Fruit fly (Drosophila melanogaster) whole organism: ENCODE results near the gene Ret.
A peak's percentile ranks its signal among the peaks of the same experiment; 100 is the strongest.

Experiments used
- CG8478 ChIP-seq: fragments of >200 bp; optimal IDR thresholded peaks from 2 replicates; lab custom pipeline; 2018; ENCODE audit warnings: inconsistent platforms
- Dll ChIP-seq: fragments of >200 bp; optimal IDR thresholded peaks from 2 replicates; lab custom pipeline; 2017
- EcR ChIP-seq, 2 experiments: fragments of >200 bp; optimal IDR thresholded peaks; 2 replicates each; lab custom pipeline; 2017; ENCODE audit warnings: missing biosample characterization in 2 of 2, missing genetic modification characterization in 2 of 2, missing genetic modification reagents in 2 of 2
- pan ChIP-seq: fragments of >200 bp; optimal IDR thresholded peaks from 2 replicates; lab custom pipeline; 2017
- psq ChIP-seq: fragments of >200 bp; optimal IDR thresholded peaks from 2 replicates; lab custom pipeline; 2017
- usp ChIP-seq: fragments of >200 bp; optimal IDR thresholded peaks from 2 replicates; lab custom pipeline; 2017; ENCODE audit warnings: missing biosample characterization, missing genetic modification characterization, mixed read lengths

Ret gene

dm6 chr2L:21163311-21163842 is 35.2 kb downstream of the Ret start, which contains the start of gene Noc2:
Gene Noc2, plus strand, starts transcription at chr2L:21163641.
- TF ChIP-seq EcR (GFP tag; optimal IDR thresholded peaks at IDR 0.05; lab: Kevin White, UChicago): no peak

dm6 chr2L:21162875-21163274 is 35.7 kb downstream of the Ret start, which contains the start of gene Nbr:
Gene Nbr, minus strand, starts transcription at chr2L:21163083.
- TF ChIP-seq pan (lab: Kevin White, UChicago) (no peak), EcR (GFP tag; optimal IDR thresholded peaks at IDR 0.05; lab: Kevin White, UChicago) (no peak), CG8478 (lab: Kevin White, UChicago) (no peak), Dll (lab: Kevin White, UChicago) (no peak), usp (no peak), psq (lab: Kevin White, UChicago) (no peak)

- TF ChIP-seq Dll (lab: Kevin White, UChicago) (no peak), pan (lab: Kevin White, UChicago) (no peak), psq (lab: Kevin White, UChicago) (no peak), CG8478 (lab: Kevin White, UChicago) (no peak), EcR (GFP tag; optimal IDR thresholded peaks at IDR 0.05; lab: Kevin White, UChicago) (no peak)
Measured at dm6 chr2L:21158554-21158953, 40.0 kb downstream of the Ret start, which contains the start of the genes Coq3 and Pld3. Gene Coq3, minus strand, starts transcription at chr2L:21158611. Gene Pld3, plus strand, starts transcription at chr2L:21158847.

- TF ChIP-seq psq (lab: Kevin White, UChicago): peak; percentile 40
- TF ChIP-seq pan (lab: Kevin White, UChicago): no peak
Measured at dm6 chr2L:21156156-21157040, 42.2 kb downstream of the Ret start, which contains the start of the genes Mpp6 and E2f2. Gene Mpp6, plus strand, starts transcription at chr2L:21156288. Gene E2f2, minus strand, starts transcription at chr2L:21156749.

- TF ChIP-seq Dll (lab: Kevin White, UChicago) (no peak), pan (lab: Kevin White, UChicago) (no peak), psq (lab: Kevin White, UChicago) (no peak), usp (no peak), CG8478 (lab: Kevin White, UChicago) (no peak), EcR (GFP tag; optimal IDR thresholded peaks at IDR 0.05; lab: Kevin White, UChicago) (no peak)
Measured at dm6 chr2L:21153844-21154243, 44.7 kb downstream of the Ret start.

- TF ChIP-seq pan (lab: Kevin White, UChicago): no peak
- TF ChIP-seq psq (lab: Kevin White, UChicago): no peak
- no peak for TF ChIP-seq usp
Measured at dm6 chr2L:21149053-21149452, 49.5 kb downstream of the Ret start.

dm6 chr2L:21148242-21148641 is 50.3 kb downstream of the Ret start, which contains the start of gene del:
Gene del, minus strand, starts transcription at chr2L:21148546.
- TF ChIP-seq pan (lab: Kevin White, UChicago) (no peak), psq (lab: Kevin White, UChicago) (no peak), usp (no peak), EcR (GFP tag; optimal IDR thresholded peaks at IDR 0.05; lab: Kevin White, UChicago) (no peak), CG8478 (lab: Kevin White, UChicago) (no peak), Dll (lab: Kevin White, UChicago) (no peak)

dm6 chr2L:21142972-21143385 is 55.6 kb downstream of the Ret start, which contains the start of gene pths:
Gene pths, plus strand, starts transcription at chr2L:21143229.
- TF ChIP-seq usp (no peak), EcR (GFP tag; optimal IDR thresholded peaks at IDR 0.05; lab: Kevin White, UChicago) (no peak), pan (lab: Kevin White, UChicago) (no peak), CG8478 (lab: Kevin White, UChicago) (no peak), psq (lab: Kevin White, UChicago) (no peak), Dll (lab: Kevin White, UChicago) (no peak)

- TF ChIP-seq psq (lab: Kevin White, UChicago) (no peak), CG8478 (lab: Kevin White, UChicago) (no peak), EcR (GFP tag; optimal IDR thresholded peaks at IDR 0.05; lab: Kevin White, UChicago) (no peak)
Measured at dm6 chr2L:21142501-21142849, 56.1 kb downstream of the Ret start.

- no peak for TF ChIP-seq psq (lab: Kevin White, UChicago)
- no peak for TF ChIP-seq CG8478 (lab: Kevin White, UChicago)
Measured at dm6 chr2L:21141714-21142500, 56.7 kb downstream of the Ret start, which contains the start of gene Dap160. Gene Dap160, minus strand, starts transcription at chr2L:21142347.

- no peak for TF ChIP-seq pan (lab: Kevin White, UChicago)
- no peak for TF ChIP-seq CG8478 (lab: Kevin White, UChicago)
- TF ChIP-seq Dll (lab: Kevin White, UChicago): no peak
- no peak for TF ChIP-seq EcR (GFP tag; optimal IDR thresholded peaks at IDR 0.05; lab: Kevin White, UChicago)
- TF ChIP-seq usp: no peak
- no peak for TF ChIP-seq psq (lab: Kevin White, UChicago)
Measured at dm6 chr2L:21135764-21136163, 62.8 kb downstream of the Ret start.
